Worm (Caenorhabditis elegans) whole organism, early embryonic: ENCODE results near the gene snr-4.

ENCODE experiments used
- B0310.2 ChIP-seq: sonication (generic microtip); optimal IDR thresholded peaks from 2 replicates; lab custom pipeline; 2016; ENCODE audit warnings: mild to moderate bottlenecking, missing genetic modification characterization, missing compliant biosample characterization
- F13C5.2 ChIP-seq: sonication (generic microtip); optimal IDR thresholded peaks from 2 replicates; lab custom pipeline; 2017; ENCODE audit warnings: mild to moderate bottlenecking, missing genetic modification characterization, inconsistent platforms, missing compliant biosample characterization
- aly-1 ChIP-seq: sonication (generic microtip); optimal IDR thresholded peaks from 2 replicates; lab custom pipeline; 2016; ENCODE audit warnings: missing genetic modification characterization, missing compliant biosample characterization
- ama-1 ChIP-seq: fragments of 150-350 bp; optimal IDR thresholded peaks from 2 replicates; lab custom pipeline; 2014
- ceh-13 ChIP-seq: fragments of 200-800 bp; sonication (Bioruptor generic); optimal IDR thresholded peaks from 2 replicates; lab custom pipeline; 2018; ENCODE audit warnings: mild to moderate bottlenecking, missing genetic modification characterization, missing compliant biosample characterization
- ceh-36 ChIP-seq: sonication (generic microtip); optimal IDR thresholded peaks from 2 replicates; lab custom pipeline; 2016; ENCODE audit warnings: missing genetic modification characterization, inconsistent platforms, missing compliant biosample characterization
- ets-7 ChIP-seq: sonication (generic microtip); optimal IDR thresholded peaks from 2 replicates; lab custom pipeline; 2016; ENCODE audit warnings: missing genotype, missing genetic modification characterization, missing compliant biosample characterization
- flt-1 ChIP-seq: fragments of 200-800 bp; sonication (Bioruptor generic); IDR thresholded peaks from 2 replicates; pipeline ENCODE4 v1.3.6; 2022; ENCODE audit warnings: missing genetic modification characterization, missing compliant biosample characterization
- hmbx-1 ChIP-seq: sonication (generic microtip); optimal IDR thresholded peaks from 2 replicates; lab custom pipeline; 2016; ENCODE audit warnings: mild to moderate bottlenecking, missing genetic modification characterization, missing compliant biosample characterization
- hmg-4 ChIP-seq: fragments of 200-800 bp; sonication (Bioruptor generic); optimal IDR thresholded peaks from 2 replicates; lab custom pipeline; 2018; ENCODE audit warnings: mild to moderate bottlenecking, missing genetic modification characterization, missing compliant biosample characterization
- hnd-1 ChIP-seq: sonication (generic microtip); optimal IDR thresholded peaks from 2 replicates; lab custom pipeline; 2016; ENCODE audit warnings: missing genetic modification characterization, missing compliant biosample characterization
- pes-1 ChIP-seq: fragments of 200-800 bp; sonication (Bioruptor generic); IDR thresholded peaks from 2 replicates; pipeline ENCODE4 v1.3.6; 2022; ENCODE audit warnings: missing genetic modification reagents, missing genetic modification characterization, missing compliant biosample characterization
- scrt-1 ChIP-seq: fragments of 200-800 bp; sonication (Bioruptor generic); IDR thresholded peaks from 2 replicates; pipeline ENCODE4 v1.3.6; 2022; ENCODE audit warnings: missing genetic modification characterization, missing compliant biosample characterization
- sea-1 ChIP-seq: fragments of 200-800 bp; sonication (Bioruptor generic); conservative IDR thresholded peaks from 2 replicates; pipeline ENCODE4 v1.3.6; 2022; ENCODE audit warnings: missing genetic modification characterization, missing compliant biosample characterization
- tbx-11 ChIP-seq: fragments of 200-800 bp; sonication (Bioruptor generic); IDR thresholded peaks from 2 replicates; pipeline ENCODE4 v1.3.6; 2022; ENCODE audit warnings: missing genetic modification characterization, missing compliant biosample characterization
- tbx-37 ChIP-seq: fragments of 200-800 bp; sonication (Bioruptor generic); conservative IDR thresholded peaks from 2 replicates; pipeline ENCODE4 v1.3.6; 2022; ENCODE audit warnings: missing genetic modification reagents, missing genetic modification characterization, missing compliant biosample characterization
- tra-4 ChIP-seq: sonication (generic microtip); optimal IDR thresholded peaks from 2 replicates; lab custom pipeline; 2017; ENCODE audit warnings: missing genetic modification characterization, missing compliant biosample characterization

The snr-4 gene

DNA sequence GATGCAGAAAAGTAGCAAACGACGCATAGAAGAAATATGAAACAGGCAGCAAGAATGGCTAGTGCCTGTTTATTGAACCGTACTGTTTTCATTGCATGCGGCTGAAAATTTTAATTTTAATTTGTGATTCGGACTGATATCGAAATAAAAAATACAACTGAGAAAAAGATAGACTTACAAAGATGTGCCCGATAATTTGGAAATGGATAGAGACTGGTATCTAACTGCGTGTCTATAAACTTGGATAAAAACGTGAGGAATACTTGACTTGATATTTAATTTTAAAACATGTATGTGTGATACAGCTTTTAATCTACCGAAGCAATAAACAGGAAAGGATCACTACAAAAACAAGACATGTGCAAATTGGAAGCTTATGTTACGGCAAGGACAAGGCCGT is 5.9 kb upstream of the snr-4 start, which contains the start of gene mans-2:
Gene mans-2, minus strand, starts transcription at position 101 of the 400 bp plus-strand sequence.
- TF ChIP-seq hmbx-1 (tag; lab: Kevin White, UChicago) (no peak), pes-1 (GFP tag; lab: Robert Waterston, UW) (no peak), F13C5.2 (tag; lab: Kevin White, UChicago) (no peak), scrt-1 (GFP tag; lab: Robert Waterston, UW) (no peak), sea-1 (GFP tag; lab: Robert Waterston, UW) (no peak), tbx-11 (GFP tag; lab: Robert Waterston, UW) (no peak), aly-1 (tag; lab: Kevin White, UChicago) (no peak), ets-7 (no peak), ama-1 (lab: Kevin White, UChicago) (no peak), hnd-1 (tag; lab: Kevin White, UChicago) (no peak)

DNA sequence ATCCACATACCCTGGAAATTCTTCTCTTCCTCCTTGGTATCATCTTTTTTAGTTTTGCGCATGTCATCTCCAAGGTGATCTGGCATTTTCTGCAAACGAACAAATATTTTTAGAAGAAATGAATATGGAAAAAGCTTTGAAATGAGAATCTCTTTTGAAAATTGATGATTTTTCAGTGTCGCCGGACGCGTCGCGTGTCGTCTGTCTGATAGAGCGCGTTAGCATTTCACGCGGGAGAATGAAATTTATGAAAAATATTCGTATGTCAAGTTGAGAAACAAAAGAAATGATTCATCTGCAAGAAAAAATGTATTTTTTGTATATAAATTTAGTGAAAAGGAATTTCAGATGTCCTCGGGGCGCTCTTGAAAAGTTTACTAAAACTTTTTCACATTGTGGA is 2.8 kb upstream of the snr-4 start, which contains the start of gene rpt-1:
Gene rpt-1, minus strand, starts transcription at position 89 of the 400 bp plus-strand sequence.
- TF ChIP-seq pes-1 (GFP tag; lab: Robert Waterston, UW) (no peak), F13C5.2 (tag; lab: Kevin White, UChicago) (peak; percentile 13)

DNA sequence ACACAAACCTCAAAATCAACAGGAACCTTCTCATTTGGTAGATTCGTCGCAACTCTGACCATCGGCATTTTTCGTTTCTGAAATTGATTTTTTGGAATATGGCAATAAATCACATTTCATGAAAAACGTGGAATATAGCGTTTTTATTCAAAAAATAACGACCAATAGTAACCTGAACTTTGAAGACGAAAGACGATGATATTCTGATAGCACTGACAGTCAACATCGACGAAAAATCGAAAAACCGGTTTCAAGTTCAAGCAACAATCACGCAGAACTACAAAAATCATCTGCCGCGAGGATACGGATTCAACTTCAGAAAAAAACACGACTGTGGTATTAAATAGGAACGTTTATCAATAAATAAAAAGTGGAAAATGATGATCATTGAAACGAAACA is 1.3 kb downstream of the snr-4 start, which contains the start of gene mif-2:
Gene mif-2, minus strand, starts transcription at position 281 of the 400 bp plus-strand sequence.
- TF ChIP-seq tbx-37 (GFP tag; lab: Robert Waterston, UW) (no peak), ama-1 (lab: Kevin White, UChicago) (peak; percentile 28)

DNA sequence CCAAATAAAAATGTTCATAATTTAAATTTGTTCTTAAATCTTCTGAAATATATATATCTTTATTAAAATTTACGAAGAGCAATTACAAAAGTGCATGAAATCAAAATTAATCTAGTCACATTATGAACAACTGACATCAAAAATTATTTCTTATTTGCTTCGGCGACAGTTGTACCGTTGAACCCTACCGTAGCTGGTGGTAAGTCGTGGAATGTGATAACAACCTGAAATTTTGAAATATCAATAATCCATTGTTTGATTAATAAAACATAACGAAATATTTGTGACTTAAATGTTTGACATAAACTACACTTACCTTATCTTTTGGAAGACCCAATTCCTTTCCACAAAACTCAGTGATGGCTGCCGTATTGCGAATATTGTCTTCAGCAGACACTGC is 2.8 kb downstream of the snr-4 start:
- no peak for TF ChIP-seq ceh-36 (tag; lab: Kevin White, UChicago)
- no peak for TF ChIP-seq tbx-11 (GFP tag; lab: Robert Waterston, UW)
- TF ChIP-seq sea-1 (GFP tag; lab: Robert Waterston, UW), result no peak
- no peak for TF ChIP-seq B0310.2
- no peak for TF ChIP-seq hnd-1 (tag; lab: Kevin White, UChicago)
- no peak for TF ChIP-seq tra-4 (tag; lab: Kevin White, UChicago)
- no peak for TF ChIP-seq hmg-4 (GFP tag; lab: Kevin White, UChicago)
- TF ChIP-seq tbx-37 (GFP tag; lab: Robert Waterston, UW), result no peak
- no peak for TF ChIP-seq flt-1
- TF ChIP-seq ama-1 (lab: Kevin White, UChicago), result no peak
- no peak for TF ChIP-seq ceh-13 (GFP tag; lab: Kevin White, UChicago)

DNA sequence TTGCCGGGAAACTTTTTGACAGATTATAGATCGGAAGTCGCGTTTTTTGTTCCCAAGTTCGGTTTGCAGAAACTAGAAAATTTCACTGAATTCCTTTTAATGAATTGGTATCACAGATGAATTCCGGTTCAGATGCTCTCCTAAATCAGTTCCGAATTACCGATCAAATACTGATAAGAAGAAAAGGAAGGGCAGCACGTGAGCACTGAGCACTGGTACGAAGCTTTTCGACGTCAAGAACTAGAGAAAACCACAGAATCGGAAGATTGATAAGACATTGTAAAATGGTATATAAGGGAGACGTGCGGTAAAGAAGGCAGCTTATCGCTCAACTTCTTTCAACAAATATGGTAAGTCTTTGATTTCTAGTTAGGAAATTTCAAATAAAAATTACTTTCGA is 4.3 kb downstream of the snr-4 start, which contains the start of gene cpr-1:
Gene cpr-1, plus strand, starts transcription at position 319 of the 400 bp plus-strand sequence.
- TF ChIP-seq ama-1 (lab: Kevin White, UChicago), result no peak
- no peak for TF ChIP-seq hnd-1 (tag; lab: Kevin White, UChicago)
- TF ChIP-seq ets-7, result no peak
- TF ChIP-seq ceh-36 (tag; lab: Kevin White, UChicago), result no peak
- no peak for TF ChIP-seq tbx-37 (GFP tag; lab: Robert Waterston, UW)
- no peak for TF ChIP-seq hmg-4 (GFP tag; lab: Kevin White, UChicago)
- no peak for TF ChIP-seq sea-1 (GFP tag; lab: Robert Waterston, UW)
- TF ChIP-seq ceh-13 (GFP tag; lab: Kevin White, UChicago), result no peak
- no peak for TF ChIP-seq hmbx-1 (tag; lab: Kevin White, UChicago)
- no peak for TF ChIP-seq pes-1 (GFP tag; lab: Robert Waterston, UW)
- no peak for TF ChIP-seq aly-1 (tag; lab: Kevin White, UChicago)
- TF ChIP-seq scrt-1 (GFP tag; lab: Robert Waterston, UW), result no peak
- no peak for TF ChIP-seq tbx-11 (GFP tag; lab: Robert Waterston, UW)
- TF ChIP-seq tra-4 (tag; lab: Kevin White, UChicago), result no peak

DNA sequence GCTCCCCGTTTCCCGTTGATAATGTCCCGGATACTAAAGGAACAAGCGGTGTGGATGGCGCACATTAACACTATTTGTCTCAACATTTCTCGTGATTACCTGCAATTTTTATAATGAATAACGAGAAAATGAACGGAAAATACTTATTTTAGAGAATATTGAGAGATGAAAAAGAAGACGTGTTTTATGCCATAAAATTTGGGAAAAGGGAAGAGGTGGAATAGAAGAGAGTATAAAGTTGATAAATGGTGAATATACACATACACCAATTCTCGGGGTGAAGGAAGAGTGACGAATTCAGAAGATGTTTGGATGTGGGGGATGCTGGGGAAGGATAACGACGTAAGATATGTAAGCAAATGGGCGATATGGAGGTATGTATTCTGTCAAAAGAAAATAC is 14.8 kb downstream of the snr-4 start, which contains the start of gene F58H1.7:
Gene F58H1.7, minus strand, starts transcription at position 101 of the 400 bp plus-strand sequence.
- TF ChIP-seq scrt-1 (GFP tag; lab: Robert Waterston, UW), result no peak
- no peak for TF ChIP-seq B0310.2
- TF ChIP-seq ceh-13 (GFP tag; lab: Kevin White, UChicago), result no peak
- TF ChIP-seq hmg-4 (GFP tag; lab: Kevin White, UChicago), result no peak
- no peak for TF ChIP-seq ceh-36 (tag; lab: Kevin White, UChicago)
- TF ChIP-seq hmbx-1 (tag; lab: Kevin White, UChicago), result no peak
- TF ChIP-seq hnd-1 (tag; lab: Kevin White, UChicago), result no peak
- TF ChIP-seq F13C5.2 (tag; lab: Kevin White, UChicago), result no peak

DNA sequence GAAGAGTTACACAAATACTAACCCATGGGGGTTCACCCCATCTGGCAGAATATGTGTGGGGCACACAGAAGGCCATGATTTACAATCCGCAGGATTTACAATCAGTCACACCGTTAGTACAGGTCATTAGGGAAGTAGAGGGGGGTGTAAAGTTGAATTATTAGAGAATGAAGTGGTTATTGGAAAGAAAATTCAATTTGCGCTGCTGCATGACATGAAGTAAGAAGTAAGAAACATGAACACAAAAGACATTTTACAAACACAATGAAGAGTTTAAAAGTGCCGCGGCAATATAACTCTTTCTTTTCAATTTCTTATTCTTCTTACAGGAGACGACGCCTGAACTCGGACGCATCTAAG is 18.7 kb downstream of the snr-4 start:
- TF ChIP-seq pes-1 (GFP tag; lab: Robert Waterston, UW), result 0 out of 2 replicates have a peak, but pooled peaks have one; percentile 31
- no peak for TF ChIP-seq hmg-4 (GFP tag; lab: Kevin White, UChicago)
- TF ChIP-seq B0310.2, result peak; percentile 18

DNA sequence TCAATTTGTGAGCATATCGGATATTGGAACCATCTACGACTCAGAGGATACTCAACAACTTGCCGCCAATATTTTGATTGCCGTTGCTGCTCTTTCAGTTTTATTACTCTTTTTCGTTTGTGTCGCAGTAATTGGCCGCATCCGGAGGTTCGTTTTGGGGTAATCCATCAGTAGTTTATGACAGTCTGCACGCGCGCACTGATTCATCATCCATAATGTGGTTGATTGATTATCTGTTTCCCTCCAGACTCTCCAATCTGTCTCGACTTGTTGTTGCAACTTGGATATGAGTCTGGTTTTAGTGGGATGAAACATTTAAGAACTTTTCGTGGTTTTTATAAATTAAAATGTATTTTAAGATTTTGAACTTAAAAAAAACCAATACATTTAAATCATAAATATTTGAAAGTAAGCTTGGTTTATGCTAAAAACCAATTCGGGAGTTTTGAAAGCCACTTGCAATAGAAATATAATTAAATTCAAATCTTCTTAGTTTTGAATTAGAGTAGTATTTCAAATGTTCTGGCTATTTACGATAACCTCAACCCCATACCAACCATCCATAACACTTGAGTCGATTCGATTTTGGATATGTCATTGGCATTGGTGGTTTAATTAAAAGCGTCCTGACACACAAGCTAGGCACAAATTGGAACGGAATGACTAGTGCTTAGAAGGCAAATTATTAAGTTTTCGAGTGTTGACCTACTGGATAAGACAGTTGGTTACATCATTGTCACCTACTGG is 19.3 kb downstream of the snr-4 start:
- no peak for TF ChIP-seq hmbx-1 (tag; lab: Kevin White, UChicago)
- TF ChIP-seq pes-1 (GFP tag; lab: Robert Waterston, UW), result no peak
- no peak for TF ChIP-seq tra-4 (tag; lab: Kevin White, UChicago)
- TF ChIP-seq ets-7, result no peak
- no peak for TF ChIP-seq aly-1 (tag; lab: Kevin White, UChicago)
- no peak for TF ChIP-seq hmg-4 (GFP tag; lab: Kevin White, UChicago)
- no peak for TF ChIP-seq tbx-37 (GFP tag; lab: Robert Waterston, UW)
- TF ChIP-seq flt-1, result no peak
- no peak for TF ChIP-seq sea-1 (GFP tag; lab: Robert Waterston, UW)
- TF ChIP-seq hnd-1 (tag; lab: Kevin White, UChicago), result no peak
- no peak for TF ChIP-seq F13C5.2 (tag; lab: Kevin White, UChicago)
- no peak for TF ChIP-seq B0310.2
- TF ChIP-seq ceh-13 (GFP tag; lab: Kevin White, UChicago), result no peak
- TF ChIP-seq ama-1 (lab: Kevin White, UChicago), result no peak
- TF ChIP-seq tbx-11 (GFP tag; lab: Robert Waterston, UW), result no peak
- TF ChIP-seq ceh-36 (tag; lab: Kevin White, UChicago), result no peak
